Worm (Caenorhabditis elegans): ENCODE data around the gene C42D4.19.

The C42D4.19 gene

ce11 chrIV:7205969-7206368, 30.5 kb downstream of the C42D4.19 start, which contains the start of gene kcc-1:
TSS of gene kcc-1 (plus strand) at chrIV:7206269.
- TF ChIP-seq peb-1 (tag; optimal IDR thresholded peaks at IDR 0.05): no peak
- TF ChIP-seq Y55F3AM.14 (GFP tag; optimal IDR thresholded peaks at IDR 0.05): no peak
- TF ChIP-seq snpc-4 (tag; optimal IDR thresholded peaks at IDR 0.05): no peak
- no peak for TF ChIP-seq gmeb-1 (tag; optimal IDR thresholded peaks at IDR 0.05)
- no peak for TF ChIP-seq ztf-1 (GFP tag; conservative IDR thresholded peaks at IDR 0.05)
- no peak for TF ChIP-seq dmd-4 (tag; optimal IDR thresholded peaks at IDR 0.05)
- TF ChIP-seq fos-1 (tag; optimal IDR thresholded peaks at IDR 0.05): no peak
- no peak for TF ChIP-seq sma-9 (GFP tag; optimal IDR thresholded peaks at IDR 0.05)
- TF ChIP-seq sma-9 (tag; optimal IDR thresholded peaks at IDR 0.05): no peak
- no peak for TF ChIP-seq nhr-12 (tag; optimal IDR thresholded peaks at IDR 0.05)
- TF ChIP-seq nhr-129 (tag; optimal IDR thresholded peaks at IDR 0.05): no peak
- no peak for TF ChIP-seq zag-1 (tag; optimal IDR thresholded peaks at IDR 0.05)
- no peak for TF ChIP-seq R02D3.7 (tag; optimal IDR thresholded peaks at IDR 0.05)
- TF ChIP-seq elt-3 (tag; optimal IDR thresholded peaks at IDR 0.05): no peak
- TF ChIP-seq nhr-25 (tag; optimal IDR thresholded peaks at IDR 0.05): no peak
- no peak for TF ChIP-seq lin-13 (GFP tag; optimal IDR thresholded peaks at IDR 0.05)
- no peak for TF ChIP-seq ama-1 (optimal IDR thresholded peaks at IDR 0.05)
- no peak for TF ChIP-seq elt-1 (tag; optimal IDR thresholded peaks at IDR 0.05)
- no peak for TF ChIP-seq nhr-23 (tag; optimal IDR thresholded peaks at IDR 0.05)
- TF ChIP-seq nhr-77 (tag; optimal IDR thresholded peaks at IDR 0.05): no peak

- TF ChIP-seq lin-39 (tag; optimal IDR thresholded peaks at IDR 0.05) (no peak), mab-5 (tag; optimal IDR thresholded peaks at IDR 0.05) (no peak), egl-27 (tag; optimal IDR thresholded peaks at IDR 0.05) (no peak)
These were observed 33.5 kb downstream of the C42D4.19 start for ce11 chrIV:7208961-7209360.

ce11 chrIV:7211313-7211712, 35.9 kb downstream of the C42D4.19 start:
- TF ChIP-seq lsy-2 (tag; optimal IDR thresholded peaks at IDR 0.05) (no peak), snpc-4 (tag; optimal IDR thresholded peaks at IDR 0.05) (no peak), F13H6.1 (tag; optimal IDR thresholded peaks at IDR 0.05) (no peak), ceh-16 (tag; optimal IDR thresholded peaks at IDR 0.05) (no peak), sma-9 (GFP tag; optimal IDR thresholded peaks at IDR 0.05) (no peak), sma-9 (tag; optimal IDR thresholded peaks at IDR 0.05) (no peak), nhr-129 (tag; optimal IDR thresholded peaks at IDR 0.05) (no peak), ztf-11 (tag; optimal IDR thresholded peaks at IDR 0.05) (no peak), blmp-1 (tag; optimal IDR thresholded peaks at IDR 0.05; ENCODE audit: insufficient read depth) (no peak), unc-62 (GFP tag; optimal IDR thresholded peaks at IDR 0.05) (no peak), ztf-1 (GFP tag; conservative IDR thresholded peaks at IDR 0.05) (no peak), Y55F3AM.14 (GFP tag; optimal IDR thresholded peaks at IDR 0.05) (no peak), ZK546.5 (tag; optimal IDR thresholded peaks at IDR 0.05) (no peak)

ce11 chrIV:7212769-7213168, 37.3 kb downstream of the C42D4.19 start:
- peak; percentile 44 for TF ChIP-seq fos-1 (tag; optimal IDR thresholded peaks at IDR 0.05)
- TF ChIP-seq F13H6.1 (tag; optimal IDR thresholded peaks at IDR 0.05): no peak
- TF ChIP-seq lsy-2 (tag; optimal IDR thresholded peaks at IDR 0.05): no peak
- TF ChIP-seq lin-13 (GFP tag; optimal IDR thresholded peaks at IDR 0.05): no peak

- no peak for TF ChIP-seq Y55F3AM.14 (GFP tag; optimal IDR thresholded peaks at IDR 0.05)
- TF ChIP-seq gmeb-1 (tag; optimal IDR thresholded peaks at IDR 0.05): no peak
- TF ChIP-seq C34F6.9 (tag; optimal IDR thresholded peaks at IDR 0.05): no peak
- no peak for TF ChIP-seq lin-11 (tag; optimal IDR thresholded peaks at IDR 0.05)
- TF ChIP-seq lin-39 (tag; optimal IDR thresholded peaks at IDR 0.05): no peak
- no peak for TF ChIP-seq ceh-82 (tag; optimal IDR thresholded peaks at IDR 0.05)
- TF ChIP-seq skn-1 (tag; optimal IDR thresholded peaks at IDR 0.05): no peak
- no peak for TF ChIP-seq blmp-1 (tag; optimal IDR thresholded peaks at IDR 0.05; ENCODE audit: insufficient read depth)
- no peak for TF ChIP-seq elt-1 (tag; optimal IDR thresholded peaks at IDR 0.05)
- no peak for TF ChIP-seq lin-13 (GFP tag; optimal IDR thresholded peaks at IDR 0.05)
- TF ChIP-seq ama-1 (optimal IDR thresholded peaks at IDR 0.05): no peak
These were observed 40.8 kb downstream of the C42D4.19 start for ce11 chrIV:7216210-7216609.
